Fruit fly (Drosophila melanogaster): ENCODE results near the gene lectin-22C.

- TF ChIP-seq CG12605 (GFP tag; IDR thresholded peaks at IDR 0.05) (no peak), CG32121 (GFP tag; IDR thresholded peaks at IDR 0.05) (no peak), gl (tag; optimal IDR thresholded peaks at IDR 0.05) (no peak), CG17806 (tag; optimal IDR thresholded peaks at IDR 0.05) (no peak), CG4496 (GFP tag; IDR thresholded peaks at IDR 0.05) (no peak), EcR (GFP tag; optimal IDR thresholded peaks at IDR 0.05) (no peak), CG8301 (tag; optimal IDR thresholded peaks at IDR 0.05) (no peak), CG15710 (tag; optimal IDR thresholded peaks at IDR 0.05) (no peak), CG13204 (GFP tag; optimal IDR thresholded peaks at IDR 0.05) (no peak), Pif1A (GFP tag; optimal IDR thresholded peaks at IDR 0.05) (no peak), CG9948 (tag; optimal IDR thresholded peaks at IDR 0.05) (no peak), CG14655 (GFP tag; optimal IDR thresholded peaks at IDR 0.05) (no peak), Snoo (tag; optimal IDR thresholded peaks at IDR 0.05) (no peak), CG10348 (GFP tag; IDR thresholded peaks at IDR 0.05) (no peak)
Measured at dm6 chr2L:2031522-2031921, 5.5 kb downstream of the lectin-22C start.

Data from whole organism, pupa.